Fruit fly (Drosophila melanogaster) whole organism, embryonic: ENCODE results near the gene CG9426.

ENCODE experiments used
- Bteb2 ChIP-seq: fragments of 200-800 bp; sonication (Bioruptor generic); optimal IDR thresholded peaks from 2 replicates; lab custom pipeline; 2016; ENCODE audit warnings: missing biosample characterization, missing genetic modification characterization
- CG11456 ChIP-seq: fragments of 200-800 bp; sonication (Bioruptor generic); IDR thresholded peaks from 3 replicates; pipeline ENCODE4 v1.3.6; 2022; ENCODE audit warnings: missing biosample characterization, missing genetic modification characterization
- CG12236 ChIP-seq: fragments of 200-800 bp; sonication (Bioruptor generic); optimal IDR thresholded peaks from 2 replicates; lab custom pipeline; 2016; ENCODE audit warnings: missing biosample characterization, missing genetic modification characterization
- CG12391 ChIP-seq: fragments of 200-800 bp; sonication (Bioruptor generic); optimal IDR thresholded peaks from 3 replicates; lab custom pipeline; 2018; ENCODE audit warnings: missing biosample characterization, mild to moderate bottlenecking, missing genetic modification characterization, moderate library complexity
- CG12659 ChIP-seq: fragments of 200-800 bp; sonication (Bioruptor generic); optimal IDR thresholded peaks from 3 replicates; lab custom pipeline; 2017; ENCODE audit warnings: mild to moderate bottlenecking, missing biosample characterization, missing genetic modification reagents, missing genetic modification characterization
- CG13296 ChIP-seq: fragments of 200-800 bp; sonication (Bioruptor generic); optimal IDR thresholded peaks from 3 replicates; lab custom pipeline; 2018; ENCODE audit warnings: missing biosample characterization, mild to moderate bottlenecking, missing genetic modification characterization
- CG13894 ChIP-seq: fragments of 200-800 bp; sonication (Bioruptor generic); optimal IDR thresholded peaks from 3 replicates; lab custom pipeline; 2018; ENCODE audit warnings: missing biosample characterization, mild to moderate bottlenecking, missing genetic modification characterization, moderate library complexity
- CG14710 ChIP-seq: fragments of 200-800 bp; sonication (Bioruptor generic); optimal IDR thresholded peaks from 3 replicates; lab custom pipeline; 2019; ENCODE audit warnings: missing biosample characterization, mild to moderate bottlenecking, missing genetic modification characterization, moderate library complexity
- CG15514 ChIP-seq: fragments of 200-800 bp; sonication (Bioruptor generic); optimal IDR thresholded peaks from 3 replicates; lab custom pipeline; 2017; ENCODE audit warnings: missing biosample characterization, missing genetic modification characterization, mild to moderate bottlenecking, moderate library complexity, missing genetic modification reagents
- CG16813 ChIP-seq: fragments of 200-800 bp; sonication (Bioruptor generic); IDR thresholded peaks from 3 replicates; pipeline ENCODE4 v1.3.6; 2022; ENCODE audit warnings: missing biosample characterization, missing genetic modification characterization; ENCODE audit not compliant: partially characterized antibody
- CG18262 ChIP-seq: fragments of 200-800 bp; optimal IDR thresholded peaks from 3 replicates; lab custom pipeline; 2019; ENCODE audit warnings: missing biosample characterization, mild to moderate bottlenecking, missing genetic modification characterization, moderate library complexity
- CG2116 ChIP-seq: fragments of 200-800 bp; sonication (Bioruptor generic); optimal IDR thresholded peaks from 3 replicates; lab custom pipeline; 2018; ENCODE audit warnings: missing biosample characterization, mild to moderate bottlenecking, missing genetic modification characterization
- CG2129 ChIP-seq: fragments of 200-800 bp; sonication (Bioruptor generic); IDR thresholded peaks from 2 replicates; pipeline ENCODE4 v1.3.6; 2022; ENCODE audit warnings: missing biosample characterization, missing genetic modification characterization; ENCODE audit not compliant: partially characterized antibody
- CG30020 ChIP-seq: fragments of 200-800 bp; optimal IDR thresholded peaks from 2 replicates; lab custom pipeline; 2019; ENCODE audit warnings: missing biosample characterization, mild to moderate bottlenecking, missing genetic modification characterization, moderate library complexity
- CG34376 ChIP-seq: fragments of 200-800 bp; sonication (Bioruptor generic); optimal IDR thresholded peaks from 2 replicates; lab custom pipeline; 2018; ENCODE audit warnings: missing biosample characterization, mild to moderate bottlenecking, missing genetic modification characterization
- CG4854 ChIP-seq: fragments of 200-800 bp; sonication (Bioruptor generic); optimal IDR thresholded peaks from 2 replicates; lab custom pipeline; 2016; ENCODE audit warnings: missing biosample characterization, missing genetic modification characterization, inconsistent platforms
- CG7987 ChIP-seq: fragments of 200-800 bp; sonication (Bioruptor generic); optimal IDR thresholded peaks from 2 replicates; lab custom pipeline; 2018; ENCODE audit warnings: missing biosample characterization, mild to moderate bottlenecking, missing genetic modification characterization, moderate library complexity
- CG8478 ChIP-seq: fragments of >200 bp; optimal IDR thresholded peaks from 2 replicates; lab custom pipeline; 2018
- CG9609 ChIP-seq: fragments of 200-800 bp; sonication (Bioruptor generic); optimal IDR thresholded peaks from 3 replicates; lab custom pipeline; 2016; ENCODE audit warnings: missing biosample characterization, missing genetic modification characterization
- CG9727 ChIP-seq: fragments of 200-800 bp; sonication (Bioruptor generic); optimal IDR thresholded peaks from 3 replicates; lab custom pipeline; 2017; ENCODE audit warnings: missing biosample characterization, mild to moderate bottlenecking, missing genetic modification characterization
- Dbx ChIP-seq: fragments of 200-800 bp; sonication (Bioruptor generic); IDR thresholded peaks from 3 replicates; pipeline ENCODE4 v1.3.6; 2022; ENCODE audit warnings: missing biosample characterization, missing genetic modification characterization
- Dfd ChIP-seq, 2 experiments: fragments of >200 bp; optimal IDR thresholded peaks; 2 replicates each; lab custom pipeline; 2017; ENCODE audit warnings: missing biosample characterization in 2 of 2, missing genetic modification characterization in 2 of 2
- Dref ChIP-seq: fragments of 200-800 bp; sonication (Bioruptor generic); IDR thresholded peaks from 2 replicates; pipeline ENCODE4 v1.3.6; 2022; ENCODE audit warnings: missing biosample characterization, missing genetic modification characterization
- ERR ChIP-seq: fragments of 200-800 bp; sonication (Bioruptor generic); optimal IDR thresholded peaks from 2 replicates; lab custom pipeline; 2016; ENCODE audit warnings: missing biosample characterization, missing genetic modification characterization
- Elba2 ChIP-seq: fragments of 200-800 bp; sonication (Bioruptor generic); optimal IDR thresholded peaks from 3 replicates; lab custom pipeline; 2016; ENCODE audit warnings: missing biosample characterization, missing genetic modification characterization
- HLH4C ChIP-seq: fragments of 200-800 bp; sonication (Bioruptor generic); IDR thresholded peaks from 3 replicates; pipeline ENCODE4 v1.3.6; 2022; ENCODE audit warnings: missing biosample characterization, missing genetic modification characterization; ENCODE audit not compliant: partially characterized antibody
- HmgZ ChIP-seq: fragments of 200-800 bp; sonication (Bioruptor generic); optimal IDR thresholded peaks from 2 replicates; lab custom pipeline; 2018; ENCODE audit warnings: missing biosample characterization, mild to moderate bottlenecking, missing genetic modification characterization
- Hsf ChIP-seq: fragments of 200-800 bp; sonication (Bioruptor generic); optimal IDR thresholded peaks from 3 replicates; lab custom pipeline; 2016; ENCODE audit warnings: missing biosample characterization, missing genetic modification characterization
- Meics ChIP-seq: fragments of 200-800 bp; sonication (Bioruptor generic); optimal IDR thresholded peaks from 2 replicates; lab custom pipeline; 2017; ENCODE audit warnings: missing biosample characterization, mild to moderate bottlenecking, missing genetic modification characterization
- Rfx ChIP-seq: fragments of 200-800 bp; sonication (Bioruptor generic); IDR thresholded peaks from 2 replicates; pipeline ENCODE4 v1.3.6; 2022; ENCODE audit warnings: missing biosample characterization, missing genetic modification characterization
- Rx ChIP-seq: fragments of 200-800 bp; sonication (Bioruptor generic); IDR thresholded peaks from 2 replicates; pipeline ENCODE4 v1.3.6; 2022; ENCODE audit warnings: missing biosample characterization, missing genetic modification characterization
- amos ChIP-seq: fragments of 200-800 bp; sonication (Bioruptor generic); IDR thresholded peaks from 2 replicates; pipeline ENCODE4 v1.3.6; 2022; ENCODE audit warnings: missing biosample characterization, missing genetic modification characterization; ENCODE audit not compliant: partially characterized antibody
- dm ChIP-seq: fragments of 200-800 bp; sonication (Bioruptor generic); optimal IDR thresholded peaks from 3 replicates; lab custom pipeline; 2016; ENCODE audit warnings: missing biosample characterization, missing genetic modification characterization
- gfzf ChIP-seq: fragments of 200-800 bp; sonication (Bioruptor generic); optimal IDR thresholded peaks from 2 replicates; lab custom pipeline; 2016; ENCODE audit warnings: missing biosample characterization, mild to moderate bottlenecking, missing genetic modification characterization, moderate library complexity
- h ChIP-seq: fragments of >200 bp; optimal IDR thresholded peaks from 2 replicates; lab custom pipeline; 2017
- hbn ChIP-seq: fragments of 200-800 bp; sonication (Bioruptor generic); IDR thresholded peaks from 2 replicates; pipeline ENCODE4 v1.3.6; 2022; ENCODE audit warnings: missing biosample characterization, missing genetic modification characterization; ENCODE audit not compliant: partially characterized antibody
- inv ChIP-seq: fragments of 200-800 bp; sonication (Bioruptor generic); IDR thresholded peaks from 2 replicates; pipeline ENCODE4 v1.3.6; 2022; ENCODE audit warnings: missing biosample characterization, missing genetic modification characterization; ENCODE audit not compliant: partially characterized antibody
- lbe ChIP-seq: fragments of 200-800 bp; sonication (Bioruptor generic); optimal IDR thresholded peaks from 2 replicates; lab custom pipeline; 2016; ENCODE audit warnings: missing biosample characterization, mild to moderate bottlenecking, missing genetic modification characterization
- mld ChIP-seq: fragments of 200-800 bp; sonication (Bioruptor generic); IDR thresholded peaks from 3 replicates; pipeline ENCODE4 v1.3.6; 2022; ENCODE audit warnings: missing biosample characterization, missing genetic modification characterization; ENCODE audit not compliant: partially characterized antibody
- phol ChIP-seq: fragments of 200-800 bp; sonication (Bioruptor generic); optimal IDR thresholded peaks from 3 replicates; lab custom pipeline; 2018; ENCODE audit warnings: missing biosample characterization, mild to moderate bottlenecking, missing genetic modification characterization, moderate library complexity
- sob ChIP-seq: fragments of 200-800 bp; sonication (Bioruptor generic); IDR thresholded peaks from 2 replicates; pipeline ENCODE4 v1.3.6; 2022; ENCODE audit warnings: missing biosample characterization, missing genetic modification characterization
- tll ChIP-seq, 2 experiments: fragments of 200-800 bp in 1 of 2; fragments of >200 bp in 1 of 2; sonication (Bioruptor generic) in 1 of 2; optimal IDR thresholded peaks; 2 replicates each; lab custom pipeline; 2017 to 2019; ENCODE audit warnings: missing biosample characterization in 2 of 2, missing genetic modification characterization in 2 of 2, mild to moderate bottlenecking in 1 of 2, moderate library complexity in 1 of 2
- tna ChIP-seq: fragments of 200-800 bp; sonication (Bioruptor generic); IDR thresholded peaks from 2 replicates; pipeline ENCODE4 v1.3.6; 2022; ENCODE audit warnings: missing biosample characterization, missing genetic modification characterization; ENCODE audit not compliant: partially characterized antibody
- trem ChIP-seq: fragments of 200-800 bp; optimal IDR thresholded peaks from 3 replicates; lab custom pipeline; 2019; ENCODE audit warnings: missing biosample characterization, mild to moderate bottlenecking, missing genetic modification characterization, moderate library complexity
- unc-4 ChIP-seq: fragments of 200-800 bp; sonication (Bioruptor generic); IDR thresholded peaks from 2 replicates; pipeline ENCODE4 v1.3.6; 2022; ENCODE audit warnings: missing biosample characterization, missing genetic modification characterization; ENCODE audit not compliant: partially characterized antibody
- unpg ChIP-seq: fragments of 200-800 bp; sonication (Bioruptor generic); optimal IDR thresholded peaks from 3 replicates; lab custom pipeline; 2018; ENCODE audit warnings: missing biosample characterization, mild to moderate bottlenecking, missing genetic modification characterization, moderate library complexity
- vnd ChIP-seq: fragments of 200-800 bp; sonication (Bioruptor generic); IDR thresholded peaks from 3 replicates; pipeline ENCODE4 v1.3.6; 2022; ENCODE audit warnings: missing biosample characterization, missing genetic modification characterization; ENCODE audit not compliant: partially characterized antibody
- wor ChIP-seq: fragments of 200-800 bp; sonication (Bioruptor generic); IDR thresholded peaks from 2 replicates; pipeline ENCODE4 v1.3.6; 2022; ENCODE audit warnings: missing biosample characterization, missing genetic modification characterization

Gene CG9426

dm6 chr2L:13219281-13220092, at the start of gene CG9426, which contains the start of gene mRF1 (continued):
- TF ChIP-seq wor = no peak
- peak; percentile 97 for TF ChIP-seq HLH4C (GFP tag; lab: Robert Waterston, UW)
- no peak for TF ChIP-seq Rx (GFP tag; lab: Robert Waterston, UW)
- peak; percentile 50 for TF ChIP-seq CG12391
- peak; percentile 3 for TF ChIP-seq CG9727 (GFP tag; lab: Kevin White, UChicago)
- TF ChIP-seq Elba2 (GFP tag; lab: Kevin White, UChicago) = peak; percentile 86
- no peak for TF ChIP-seq CG8478 (lab: Kevin White, UChicago)
- TF ChIP-seq Meics (GFP tag; lab: Kevin White, UChicago) = no peak
- peak; percentile 22 for TF ChIP-seq CG4854
- peak; percentile 34 for TF ChIP-seq lbe (GFP tag; lab: Kevin White, UChicago)
- peak; percentile 51 for TF ChIP-seq CG30020 (tag; lab: Kevin White, UChicago)
- TF ChIP-seq CG9609 (GFP tag; lab: Kevin White, UChicago) = peak; percentile 7
- TF ChIP-seq CG15514 (GFP tag; lab: Kevin White, UChicago) = peak; percentile 94
- TF ChIP-seq gfzf = peak; percentile 49
- TF ChIP-seq Dref (GFP tag; lab: Robert Waterston, UW) = peak; percentile 96
- TF ChIP-seq tll (GFP tag; optimal IDR thresholded peaks at IDR 0.05; lab: Kevin White, UChicago) = peak in 1 of 2 experiments; percentile 67
- peak; percentile 98 for TF ChIP-seq unc-4 (GFP tag; lab: Robert Waterston, UW)
- peak; percentile 24 for TF ChIP-seq dm
- peak; percentile 22 for TF ChIP-seq phol
- peak; percentile 40 for TF ChIP-seq unpg (GFP tag; lab: Kevin White, UChicago)
- peak; percentile 58 for TF ChIP-seq CG14710 (tag; lab: Kevin White, UChicago)
- TF ChIP-seq CG16813 (GFP tag; lab: Robert Waterston, UW) = peak; percentile 100
- TF ChIP-seq sob (GFP tag; lab: Robert Waterston, UW) = peak; percentile 43; the same call in 1 of the 2 replicates
- peak; percentile 65 for TF ChIP-seq CG34376 (GFP tag; lab: Kevin White, UChicago)
- TF ChIP-seq CG18262 (tag; lab: Kevin White, UChicago) = peak; percentile 15
- TF ChIP-seq CG11456 = no peak
- peak; percentile 31 for TF ChIP-seq Hsf (GFP tag; lab: Kevin White, UChicago)
- peak; percentile 95 for TF ChIP-seq vnd (GFP tag; lab: Robert Waterston, UW)
- no peak for TF ChIP-seq Dfd (GFP tag; optimal IDR thresholded peaks at IDR 0.05; lab: Kevin White, UChicago)
- TF ChIP-seq ERR (GFP tag; lab: Kevin White, UChicago) = peak; percentile 27
- TF ChIP-seq CG2116 (GFP tag; lab: Kevin White, UChicago) = peak; percentile 92
- peak; percentile 21 for TF ChIP-seq Bteb2 (GFP tag; lab: Kevin White, UChicago)
- TF ChIP-seq inv = peak; percentile 96
- TF ChIP-seq CG12659 (GFP tag; lab: Kevin White, UChicago) = peak; percentile 63
- TF ChIP-seq Rfx (GFP tag; lab: Robert Waterston, UW) = peak; percentile 42
- TF ChIP-seq CG7987 = peak; percentile 37
- peak; percentile 85; the same call in 1 of the 2 replicates for TF ChIP-seq CG2129
- TF ChIP-seq amos = peak; percentile 97
- peak; percentile 77 for TF ChIP-seq trem (tag; lab: Kevin White, UChicago)
- TF ChIP-seq mld (GFP tag; lab: Robert Waterston, UW) = peak; percentile 95
- peak; percentile 6 for TF ChIP-seq CG13296 (GFP tag; lab: Kevin White, UChicago)
- TF ChIP-seq Dbx (GFP tag; lab: Robert Waterston, UW) = 0 out of 3 replicates have a peak, but pooled peaks have one; percentile 35
- TF ChIP-seq tna = peak; percentile 96
- peak; percentile 3 for TF ChIP-seq CG13894 (tag; lab: Kevin White, UChicago)
- TF ChIP-seq CG12236 (GFP tag; lab: Kevin White, UChicago) = no peak
- TF ChIP-seq hbn (GFP tag; lab: Robert Waterston, UW) = peak; percentile 95
- TF ChIP-seq HmgZ (tag; lab: Kevin White, UChicago) = peak; percentile 37
- no peak for TF ChIP-seq h (lab: Kevin White, UChicago)
